Fruit fly (Drosophila melanogaster): ENCODE data around the gene CG3061.

The CG3061 gene

DNA sequence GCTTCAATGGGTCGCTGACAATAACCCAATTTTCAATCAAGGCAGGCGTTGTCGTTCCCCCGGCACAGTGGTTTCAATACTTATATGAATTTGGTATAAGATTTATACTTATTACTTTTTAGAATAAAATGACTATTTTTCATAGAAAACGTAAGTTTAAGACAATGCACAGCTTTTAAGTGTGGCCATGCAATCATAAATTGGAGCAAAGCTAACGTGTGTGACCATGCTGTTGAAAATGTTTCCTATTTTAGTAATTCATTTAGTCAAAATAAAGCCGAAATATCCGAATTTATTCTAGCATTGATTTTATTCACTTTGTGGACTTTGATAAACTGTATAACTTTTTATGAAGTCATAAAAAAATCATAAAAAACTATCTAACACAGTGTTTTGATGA is 45.5 kb upstream of the CG3061 start (continued):
- TF ChIP-seq BtbVII (GFP tag; optimal IDR thresholded peaks at IDR 0.05) = peak; percentile 7

- no peak for TF ChIP-seq unpg (GFP tag; optimal IDR thresholded peaks at IDR 0.05)
- TF ChIP-seq ase (GFP tag; IDR thresholded peaks at IDR 0.05) = no peak
- no peak for TF ChIP-seq zen2 (GFP tag; IDR thresholded peaks at IDR 0.05; ENCODE audit: partially characterized antibody)
- no peak for TF ChIP-seq CG34422 (GFP tag; IDR thresholded peaks at IDR 0.05)
- TF ChIP-seq CG31441 (GFP tag; IDR thresholded peaks at IDR 0.05) = no peak
- no peak for TF ChIP-seq CG11093 (GFP tag; IDR thresholded peaks at IDR 0.05)
- TF ChIP-seq prd (optimal IDR thresholded peaks at IDR 0.05) = no peak
- 0 out of 3 replicates have a peak, but pooled peaks have one; percentile 42 for TF ChIP-seq prd (GFP tag; IDR thresholded peaks at IDR 0.05)
- TF ChIP-seq twi (tag; optimal IDR thresholded peaks at IDR 0.05) = no peak
- peak; percentile 92 for TF ChIP-seq zen (tag; optimal IDR thresholded peaks at IDR 0.05)
- TF ChIP-seq exex (tag; optimal IDR thresholded peaks at IDR 0.05) = no peak
- no peak for TF ChIP-seq ash1 (GFP tag; optimal IDR thresholded peaks at IDR 0.05)
- TF ChIP-seq D (optimal IDR thresholded peaks at IDR 0.05) = peak; percentile 85
- TF ChIP-seq D (GFP tag; optimal IDR thresholded peaks at IDR 0.05) = no peak
- no peak for TF ChIP-seq CG6175 (GFP tag; IDR thresholded peaks at IDR 0.05)
- no peak for TF ChIP-seq nom (GFP tag; optimal IDR thresholded peaks at IDR 0.05)
- TF ChIP-seq peb (GFP tag; IDR thresholded peaks at IDR 0.05) = no peak
- peak; percentile 33 for TF ChIP-seq sens (GFP tag)
- TF ChIP-seq ab (GFP tag; optimal IDR thresholded peaks at IDR 0.05) = no peak
- TF ChIP-seq ham (GFP tag; IDR thresholded peaks at IDR 0.05) = no peak
- TF ChIP-seq CG7271 (tag; optimal IDR thresholded peaks at IDR 0.05) = no peak
- TF ChIP-seq dmrt11E (tag; optimal IDR thresholded peaks at IDR 0.05) = no peak
- no peak for TF ChIP-seq psq (GFP tag; optimal IDR thresholded peaks at IDR 0.05)
- no peak for TF ChIP-seq zfh1 (GFP tag; IDR thresholded peaks at IDR 0.05)
- no peak for TF ChIP-seq CG31365 (tag; optimal IDR thresholded peaks at IDR 0.05)
- TF ChIP-seq rib (GFP tag; IDR thresholded peaks at IDR 0.05) = no peak
- TF ChIP-seq kni (GFP tag; optimal IDR thresholded peaks at IDR 0.05) = peak; percentile 21
- no peak for TF ChIP-seq dm (GFP tag; optimal IDR thresholded peaks at IDR 0.05)
- no peak for TF ChIP-seq CG5953 (GFP tag; IDR thresholded peaks at IDR 0.05)
- TF ChIP-seq mirr (GFP tag; optimal IDR thresholded peaks at IDR 0.05) = no peak
- TF ChIP-seq slp2 (GFP tag; optimal IDR thresholded peaks at IDR 0.05) = no peak
- TF ChIP-seq Hr51 (GFP tag; optimal IDR thresholded peaks at IDR 0.05) = no peak
- no peak for TF ChIP-seq CG1602 (GFP tag; optimal IDR thresholded peaks at IDR 0.05)
- no peak for TF ChIP-seq CG8388 (GFP tag; optimal IDR thresholded peaks at IDR 0.05)
- TF ChIP-seq Nf-YB (GFP tag; optimal IDR thresholded peaks at IDR 0.05) = no peak
- no peak for TF ChIP-seq Optix (GFP tag; IDR thresholded peaks at IDR 0.05)
- no peak for TF ChIP-seq Dad (GFP tag; optimal IDR thresholded peaks at IDR 0.05)
- TF ChIP-seq gce (GFP tag; IDR thresholded peaks at IDR 0.05) = no peak
- no peak for TF ChIP-seq dysf (GFP tag; IDR thresholded peaks at IDR 0.05)
- no peak for TF ChIP-seq Antp (GFP tag; optimal IDR thresholded peaks at IDR 0.05)
- TF ChIP-seq CG7357 (GFP tag; IDR thresholded peaks at IDR 0.05) = no peak
- TF ChIP-seq CG8290 (GFP tag; optimal IDR thresholded peaks at IDR 0.05) = no peak
- no peak for TF ChIP-seq CG8290 (tag; optimal IDR thresholded peaks at IDR 0.05)
- TF ChIP-seq CG6813 (GFP tag; optimal IDR thresholded peaks at IDR 0.05) = no peak
- TF ChIP-seq Awh (GFP tag; IDR thresholded peaks at IDR 0.05) = 0 out of 2 replicates have a peak, but pooled peaks have one; percentile 12
- TF ChIP-seq Kr (GFP tag; optimal IDR thresholded peaks at IDR 0.05) = peak; percentile 62
- no peak for TF ChIP-seq CTCF (GFP tag; optimal IDR thresholded peaks at IDR 0.05)
- TF ChIP-seq eyg (GFP tag; optimal IDR thresholded peaks at IDR 0.05) = no peak
- TF ChIP-seq CG17829 (tag; optimal IDR thresholded peaks at IDR 0.05) = no peak
- TF ChIP-seq Bgb (GFP tag; IDR thresholded peaks at IDR 0.05; ENCODE audit: partially characterized antibody) = no peak
These were observed 43.2 kb upstream of the CG3061 start for dm6 chr3R:13988923-13989436.
